Worm (Caenorhabditis elegans) whole organism, L3 larva: Measurements from ENCODE around the gene F45E4.6.

ENCODE experiments used
- fos-1 ChIP-seq: fragments of 150-350 bp; optimal IDR thresholded peaks from 2 replicates; lab custom pipeline; 2014; ENCODE audit warnings: missing biosample characterization, missing genetic modification characterization
- zag-1 ChIP-seq: fragments of 150-350 bp; optimal IDR thresholded peaks from 2 replicates; lab custom pipeline; 2014; ENCODE audit warnings: missing biosample characterization, missing genetic modification characterization

DNA sequence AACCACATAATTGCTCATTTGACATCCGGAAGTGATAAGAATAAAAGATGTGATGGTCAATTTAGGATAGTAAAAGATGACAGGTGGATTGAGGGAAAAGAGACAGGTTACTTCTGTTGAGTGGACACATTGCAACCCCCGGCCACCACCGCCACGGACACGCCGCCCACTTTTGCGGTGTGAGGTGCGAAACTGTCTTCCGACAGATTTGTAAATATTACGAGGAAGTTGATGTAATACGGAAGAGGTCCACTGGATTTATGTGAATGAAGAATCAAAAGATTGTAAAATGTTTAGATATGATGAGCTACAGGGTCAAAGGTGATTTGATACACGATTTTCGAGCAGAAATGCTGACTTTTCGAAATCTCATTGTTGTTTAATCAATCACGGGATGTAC, 40.5 kb upstream of the F45E4.6 start, which contains the start of gene C08G9.2:
- TF ChIP-seq zag-1 (tag; lab: Kevin White, UChicago) (no peak), fos-1 (tag; lab: Kevin White, UChicago) (no peak)
